Worm (Caenorhabditis elegans): ENCODE data around the gene clec-261.

ce11 chrV:20276923-20277322 lies 17.4 kb downstream of the clec-261 start:
- TF ChIP-seq daf-19 (GFP tag; conservative IDR thresholded peaks at IDR 0.05) (no peak), mep-1 (tag; optimal IDR thresholded peaks at IDR 0.05) (no peak), ceh-82 (tag; optimal IDR thresholded peaks at IDR 0.05) (no peak), dpl-1 (GFP tag; optimal IDR thresholded peaks at IDR 0.05) (no peak), egl-27 (tag; optimal IDR thresholded peaks at IDR 0.05) (no peak), snpc-4 (tag; optimal IDR thresholded peaks at IDR 0.05) (no peak), ZK546.5 (tag; optimal IDR thresholded peaks at IDR 0.05) (no peak), hlh-30 (tag; optimal IDR thresholded peaks at IDR 0.05; ENCODE audit: insufficient read depth) (no peak), dmd-9 (GFP tag; IDR thresholded peaks at IDR 0.05) (no peak), zfp-2 (tag; optimal IDR thresholded peaks at IDR 0.05) (no peak), lin-1 (GFP tag; IDR thresholded peaks at IDR 0.05) (no peak), daf-12 (tag; optimal IDR thresholded peaks at IDR 0.05) (no peak), unc-62 (GFP tag; optimal IDR thresholded peaks at IDR 0.05 in 1 of 2) (no peak), unc-62 (tag; optimal IDR thresholded peaks at IDR 0.05) (no peak), lin-38 (GFP tag; IDR thresholded peaks at IDR 0.05) (no peak)
